Fruit fly (Drosophila melanogaster) whole organism, embryonic: ENCODE results near the gene Nup37.

Experiments used
- Abd-B ChIP-seq: fragments of 200-800 bp; sonication (Bioruptor generic); optimal IDR thresholded peaks from 2 replicates; lab custom pipeline; 2018; ENCODE audit warnings: missing biosample characterization, mild to moderate bottlenecking, missing genetic modification characterization, moderate library complexity
- Ada2b ChIP-seq: fragments of 200-800 bp; sonication (Bioruptor generic); IDR thresholded peaks from 2 replicates; pipeline ENCODE4 v1.3.6; 2022; ENCODE audit warnings: missing biosample characterization, missing genetic modification characterization
- Antp ChIP-seq: fragments of 200-800 bp; sonication (Bioruptor generic); optimal IDR thresholded peaks from 3 replicates; lab custom pipeline; 2016; ENCODE audit warnings: missing biosample characterization, missing genetic modification characterization
- Bgb ChIP-seq: fragments of 200-800 bp; sonication (Bioruptor generic); IDR thresholded peaks from 2 replicates; pipeline ENCODE4 v1.3.6; 2022; ENCODE audit warnings: missing biosample characterization, missing genetic modification characterization; ENCODE audit not compliant: partially characterized antibody
- CG10274 ChIP-seq: fragments of 200-800 bp; sonication (Bioruptor generic); optimal IDR thresholded peaks from 3 replicates; lab custom pipeline; 2017; ENCODE audit warnings: missing biosample characterization, mild to moderate bottlenecking, missing genetic modification characterization
- CG13424 ChIP-seq: fragments of 200-800 bp; sonication (Bioruptor generic); optimal IDR thresholded peaks from 2 replicates; lab custom pipeline; 2019; ENCODE audit warnings: missing biosample characterization, mild to moderate bottlenecking, missing genetic modification characterization, moderate library complexity
- CG1529 ChIP-seq: fragments of 200-800 bp; sonication (Bioruptor generic); optimal IDR thresholded peaks from 3 replicates; lab custom pipeline; 2018; ENCODE audit warnings: missing biosample characterization, missing genetic modification characterization
- CG17361 ChIP-seq: fragments of 200-800 bp; sonication (Bioruptor generic); IDR thresholded peaks from 3 replicates; pipeline ENCODE4 v1.3.6; 2022; ENCODE audit warnings: missing biosample characterization, missing genetic modification characterization
- CG1792 ChIP-seq: fragments of 200-800 bp; sonication (Bioruptor generic); optimal IDR thresholded peaks from 2 replicates; lab custom pipeline; 2016; ENCODE audit warnings: missing biosample characterization, missing genetic modification characterization
- CG2129 ChIP-seq: fragments of 200-800 bp; sonication (Bioruptor generic); IDR thresholded peaks from 2 replicates; pipeline ENCODE4 v1.3.6; 2022; ENCODE audit warnings: missing biosample characterization, missing genetic modification characterization; ENCODE audit not compliant: partially characterized antibody
- CG3726 ChIP-seq: fragments of 200-800 bp; sonication (Bioruptor generic); IDR thresholded peaks from 3 replicates; pipeline ENCODE4, ENCODE4 v1.3.6; 2022; ENCODE audit warnings: missing biosample characterization, missing genetic modification characterization
- CG42726 ChIP-seq: fragments of 200-800 bp; sonication (Bioruptor generic); IDR thresholded peaks from 2 replicates; pipeline ENCODE4 v1.3.6; 2022; ENCODE audit warnings: missing biosample characterization, missing genetic modification characterization; ENCODE audit not compliant: partially characterized antibody
- CG7372 ChIP-seq: fragments of 200-800 bp; sonication (Bioruptor generic); IDR thresholded peaks from 2 replicates; pipeline ENCODE4 v1.3.6; 2022; ENCODE audit warnings: missing biosample characterization, missing genetic modification characterization
- CG7928 ChIP-seq: fragments of 200-800 bp; sonication (Bioruptor generic); optimal IDR thresholded peaks from 2 replicates; lab custom pipeline; 2017; ENCODE audit warnings: missing biosample characterization, mild to moderate bottlenecking, missing genetic modification characterization
- D19A ChIP-seq: fragments of 200-800 bp; optimal IDR thresholded peaks from 3 replicates; lab custom pipeline; 2019; ENCODE audit warnings: missing biosample characterization, mild to moderate bottlenecking, missing genetic modification characterization, moderate library complexity
- Doc2 ChIP-seq: fragments of 200-800 bp; sonication (Bioruptor generic); IDR thresholded peaks from 2 replicates; pipeline ENCODE4 v1.3.6; 2022; ENCODE audit warnings: missing biosample characterization, missing genetic modification characterization
- Drgx ChIP-seq: fragments of 200-800 bp; sonication (Bioruptor generic); IDR thresholded peaks from 2 replicates; pipeline ENCODE4 v1.3.6; 2022; ENCODE audit warnings: missing biosample characterization, missing genetic modification characterization
- Fer3 ChIP-seq: fragments of 200-800 bp; sonication (Bioruptor generic); optimal IDR thresholded peaks from 2 replicates; lab custom pipeline; 2018; ENCODE audit warnings: missing biosample characterization, mild to moderate bottlenecking, missing genetic modification characterization, moderate library complexity
- GATAe ChIP-seq: fragments of 200-800 bp; sonication (Bioruptor generic); conservative IDR thresholded peaks from 2 replicates; pipeline ENCODE4 v1.3.6; 2022; ENCODE audit warnings: missing biosample characterization, missing genetic modification characterization
- HLH3B ChIP-seq: fragments of 200-800 bp; sonication (Bioruptor generic); IDR thresholded peaks from 2 replicates; pipeline ENCODE4 v1.3.6; 2022; ENCODE audit warnings: missing biosample characterization, missing genetic modification characterization
- MBD-R2 ChIP-seq: fragments of 200-800 bp; sonication (Bioruptor generic); IDR thresholded peaks from 2 replicates; pipeline ENCODE4 v1.3.6; 2022; ENCODE audit warnings: missing biosample characterization, missing genetic modification characterization
- Max ChIP-seq: fragments of 200-800 bp; sonication (Bioruptor generic); optimal IDR thresholded peaks from 2 replicates; lab custom pipeline; 2016; ENCODE audit warnings: missing biosample characterization, mild to moderate bottlenecking, missing genetic modification characterization
- NC2α ChIP-seq: fragments of 200-800 bp; sonication (Bioruptor generic); optimal IDR thresholded peaks from 2 replicates; lab custom pipeline; 2016; ENCODE audit warnings: missing biosample characterization, missing genetic modification characterization
- NFAT ChIP-seq: fragments of 200-800 bp; sonication (Bioruptor generic); IDR thresholded peaks from 2 replicates; pipeline ENCODE4 v1.3.6; 2022; ENCODE audit warnings: missing biosample characterization, missing genetic modification characterization
- Rx ChIP-seq: fragments of 200-800 bp; sonication (Bioruptor generic); IDR thresholded peaks from 2 replicates; pipeline ENCODE4 v1.3.6; 2022; ENCODE audit warnings: missing biosample characterization, missing genetic modification characterization
- Stat92E ChIP-seq, 3 experiments: fragments of >200 bp in 2 of 3; fragments of 200-800 bp in 1 of 3; sonication (Bioruptor generic) in 1 of 3; optimal IDR thresholded peaks; 2 replicates each; lab custom pipeline; 2017 to 2019; ENCODE audit warnings: missing biosample characterization in 3 of 3, missing genetic modification characterization in 3 of 3, mild to moderate bottlenecking in 1 of 3, moderate library complexity in 1 of 3
- bbx ChIP-seq: fragments of 200-800 bp; sonication (Bioruptor generic); IDR thresholded peaks from 2 replicates; pipeline ENCODE4 v1.3.6; 2022; ENCODE audit warnings: missing biosample characterization, missing genetic modification characterization; ENCODE audit not compliant: partially characterized antibody
- bcd ChIP-seq: fragments of 200-800 bp; sonication (Bioruptor generic); optimal IDR thresholded peaks from 2 replicates; lab custom pipeline; 2017; ENCODE audit warnings: missing biosample characterization, mild to moderate bottlenecking, missing genetic modification characterization
- br ChIP-seq: fragments of >200 bp; optimal IDR thresholded peaks from 2 replicates; lab custom pipeline; 2017
- chm ChIP-seq: fragments of 200-800 bp; sonication (Bioruptor generic); IDR thresholded peaks from 2 replicates; pipeline ENCODE4 v1.3.6; 2022; ENCODE audit warnings: missing biosample characterization, missing genetic modification characterization
- crc ChIP-seq: fragments of 200-800 bp; sonication (Bioruptor generic); optimal IDR thresholded peaks from 2 replicates; lab custom pipeline; 2016; ENCODE audit warnings: missing biosample characterization, missing genetic modification characterization
- da ChIP-seq: fragments of 200-800 bp; sonication (Bioruptor generic); optimal IDR thresholded peaks from 2 replicates; lab custom pipeline; 2016; ENCODE audit warnings: missing biosample characterization, missing genetic modification characterization
- dan ChIP-seq: fragments of 200-800 bp; sonication (Bioruptor generic); IDR thresholded peaks from 2 replicates; pipeline ENCODE4 v1.3.6; 2022; ENCODE audit warnings: missing biosample characterization, missing genetic modification characterization
- dpn ChIP-seq, 2 experiments: fragments of 200-800 bp; sonication (Bioruptor generic); optimal IDR thresholded peaks; 3 replicates each; lab custom pipeline; 2016; ENCODE audit warnings: missing biosample characterization in 2 of 2, missing genetic modification characterization in 2 of 2
- fd3F ChIP-seq: fragments of 200-800 bp; sonication (Bioruptor generic); optimal IDR thresholded peaks from 2 replicates; lab custom pipeline; 2018; ENCODE audit warnings: missing biosample characterization, mild to moderate bottlenecking, missing genetic modification characterization, moderate library complexity
- grau ChIP-seq: fragments of 200-800 bp; optimal IDR thresholded peaks from 3 replicates; lab custom pipeline; 2019; ENCODE audit warnings: missing biosample characterization, mild to moderate bottlenecking, missing genetic modification characterization, moderate library complexity
- hbn ChIP-seq: fragments of 200-800 bp; sonication (Bioruptor generic); IDR thresholded peaks from 2 replicates; pipeline ENCODE4 v1.3.6; 2022; ENCODE audit warnings: missing biosample characterization, missing genetic modification characterization; ENCODE audit not compliant: partially characterized antibody
- kay ChIP-seq: fragments of 200-800 bp; sonication (Bioruptor generic); optimal IDR thresholded peaks from 2 replicates; lab custom pipeline; 2016; ENCODE audit warnings: missing biosample characterization, missing genetic modification characterization
- nerfin-1 ChIP-seq: fragments of 200-800 bp; sonication (Bioruptor generic); optimal IDR thresholded peaks from 3 replicates; lab custom pipeline; 2019; ENCODE audit warnings: missing biosample characterization, mild to moderate bottlenecking, missing genetic modification characterization, moderate library complexity
- org-1 ChIP-seq: fragments of 200-800 bp; sonication (Bioruptor generic); optimal IDR thresholded peaks from 2 replicates; lab custom pipeline; 2017; ENCODE audit warnings: missing biosample characterization, missing genetic modification characterization
- phol ChIP-seq: fragments of 200-800 bp; sonication (Bioruptor generic); optimal IDR thresholded peaks from 3 replicates; lab custom pipeline; 2018; ENCODE audit warnings: missing biosample characterization, mild to moderate bottlenecking, missing genetic modification characterization, moderate library complexity
- pnt ChIP-seq: fragments of 200-800 bp; sonication (Bioruptor generic); optimal IDR thresholded peaks from 3 replicates; lab custom pipeline; 2016; ENCODE audit warnings: missing biosample characterization, missing genetic modification characterization
- pros ChIP-seq: fragments of 200-800 bp; sonication (Bioruptor generic); optimal IDR thresholded peaks from 3 replicates; lab custom pipeline; 2019; ENCODE audit warnings: missing biosample characterization, mild to moderate bottlenecking, missing genetic modification characterization, moderate library complexity
- rib ChIP-seq: fragments of 200-800 bp; sonication (Bioruptor generic); IDR thresholded peaks from 2 replicates; pipeline ENCODE4 v1.3.6; 2022; ENCODE audit warnings: missing biosample characterization, missing genetic modification characterization
- run ChIP-seq: fragments of 200-800 bp; sonication (Bioruptor generic); optimal IDR thresholded peaks from 3 replicates; lab custom pipeline; 2018; ENCODE audit warnings: missing biosample characterization, mild to moderate bottlenecking, missing genetic modification characterization
- sens-2 ChIP-seq: fragments of 200-800 bp; sonication (Bioruptor generic); IDR thresholded peaks from 2 replicates; pipeline ENCODE4 v1.3.6; 2022; ENCODE audit warnings: missing biosample characterization, missing genetic modification characterization
- slp2 ChIP-seq: fragments of 200-800 bp; sonication (Bioruptor generic); optimal IDR thresholded peaks from 2 replicates; lab custom pipeline; 2016; ENCODE audit warnings: missing biosample characterization, missing genetic modification characterization
- tio ChIP-seq: fragments of 200-800 bp; sonication (Bioruptor generic); optimal IDR thresholded peaks from 2 replicates; lab custom pipeline; 2017; ENCODE audit warnings: missing biosample characterization, missing genetic modification characterization, inconsistent platforms
- toy ChIP-seq: fragments of 200-800 bp; sonication (Bioruptor generic); IDR thresholded peaks from 2 replicates; pipeline ENCODE4 v1.3.6; 2022; ENCODE audit warnings: missing biosample characterization, missing genetic modification characterization
- zfh2 ChIP-seq: fragments of 200-800 bp; sonication (Bioruptor generic); optimal IDR thresholded peaks from 2 replicates; lab custom pipeline; 2016; ENCODE audit warnings: missing biosample characterization, missing genetic modification characterization

Gene Nup37

dm6 chr3R:25232271-25232989 is 15.0 kb upstream of the Nup37 start, which contains the start of gene Cad96Cb (continued):
- TF ChIP-seq Drgx (GFP tag; lab: Robert Waterston, UW) (peak; percentile 78; the same call in 1 of the 2 replicates), Fer3 (tag; lab: Kevin White, UChicago) (peak; percentile 53), CG17361 (GFP tag; lab: Robert Waterston, UW) (peak; percentile 97), CG10274 (GFP tag; lab: Kevin White, UChicago) (peak; percentile 41), CG7928 (peak; percentile 7), HLH3B (peak; percentile 59), bcd (peak; percentile 84), D19A (tag; lab: Kevin White, UChicago) (peak; percentile 84), hbn (GFP tag; lab: Robert Waterston, UW) (no peak), nerfin-1 (peak; percentile 88), CG3726 (no peak), run (tag; lab: Kevin White, UChicago) (peak; percentile 72), dpn (GFP tag; optimal IDR thresholded peaks at IDR 0.05; lab: Kevin White, UChicago) (peak; percentile 66 to 80), zfh2 (GFP tag; lab: Kevin White, UChicago) (peak; percentile 0), toy (no peak), MBD-R2 (GFP tag; lab: Robert Waterston, UW) (no peak), org-1 (GFP tag; lab: Kevin White, UChicago) (peak; percentile 87), crc (peak; percentile 59), grau (tag; lab: Kevin White, UChicago) (peak; percentile 81), Max (GFP tag; lab: Kevin White, UChicago) (peak; percentile 78), kay (peak; percentile 56), Antp (GFP tag; lab: Kevin White, UChicago) (peak; percentile 67), CG42726 (no peak), da (GFP tag; lab: Kevin White, UChicago) (peak; percentile 41), NC2α (peak; percentile 62), slp2 (peak; percentile 82), sens-2 (GFP tag; lab: Robert Waterston, UW) (no peak), Bgb (no peak), chm (GFP tag; lab: Robert Waterston, UW) (0 out of 2 replicates have a peak, but pooled peaks have one; percentile 10), Rx (no peak), Ada2b (no peak), pnt (GFP tag; lab: Kevin White, UChicago) (peak; percentile 74), phol (tag; lab: Kevin White, UChicago) (peak; percentile 93), dan (GFP tag; lab: Robert Waterston, UW) (peak; percentile 63; the same call in 1 of the 2 replicates), tio (GFP tag; lab: Kevin White, UChicago) (peak; percentile 91), NFAT (GFP tag; lab: Robert Waterston, UW) (no peak), Abd-B (peak; percentile 77), br (lab: Kevin White, UChicago) (no peak), CG1792 (peak; percentile 63), fd3F (GFP tag; lab: Kevin White, UChicago) (peak; percentile 24), bbx (GFP tag; lab: Robert Waterston, UW) (no peak), rib (no peak), pros (GFP tag; lab: Kevin White, UChicago) (no peak), Doc2 (no peak), CG13424 (tag; lab: Kevin White, UChicago) (peak; percentile 86), Stat92E (GFP tag; optimal IDR thresholded peaks at IDR 0.05; lab: Kevin White, UChicago) (peak in 1 of 3 experiments; percentile 27), CG2129 (GFP tag; lab: Robert Waterston, UW) (no peak), CG1529 (GFP tag; lab: Kevin White, UChicago) (peak; percentile 84), GATAe (no peak), CG7372 (peak; percentile 57; the same call in 1 of the 2 replicates)
